Worm (Caenorhabditis elegans) whole organism, L2 larva: ENCODE data around the gene fbxa-66.

Experiments used
- Y55F3AM.14 ChIP-seq: fragments of 200-800 bp; sonication (Bioruptor generic); optimal IDR thresholded peaks from 2 replicates; lab custom pipeline; 2018; ENCODE audit warnings: mild to moderate bottlenecking, missing genetic modification characterization, missing compliant biosample characterization
- alr-1 ChIP-seq: fragments of 150-350 bp; optimal IDR thresholded peaks from 2 replicates; lab custom pipeline; 2014; ENCODE audit warnings: missing biosample characterization, missing genetic modification characterization
- ama-1 ChIP-seq: fragments of 150-350 bp; optimal IDR thresholded peaks from 2 replicates; lab custom pipeline; 2018; ENCODE audit warnings: inconsistent platforms
- ceh-82 ChIP-seq: fragments of 150-350 bp; optimal IDR thresholded peaks from 2 replicates; lab custom pipeline; 2014; ENCODE audit warnings: missing biosample characterization, missing genetic modification characterization
- crh-2 ChIP-seq: sonication (generic microtip); optimal IDR thresholded peaks from 2 replicates; lab custom pipeline; 2017; ENCODE audit warnings: missing biosample characterization, missing genetic modification characterization
- egl-27 ChIP-seq: sonication (generic microtip); optimal IDR thresholded peaks from 3 replicates; lab custom pipeline; 2017; ENCODE audit warnings: missing biosample characterization, missing genetic modification reagents, missing genetic modification characterization
- elt-1 ChIP-seq: fragments of 150-350 bp; optimal IDR thresholded peaks from 2 replicates; lab custom pipeline; 2014; ENCODE audit warnings: missing biosample characterization, missing genetic modification characterization
- elt-3 ChIP-seq: sonication (generic microtip); optimal IDR thresholded peaks from 2 replicates; lab custom pipeline; 2017; ENCODE audit warnings: missing biosample characterization, missing genetic modification characterization
- fos-1 ChIP-seq: fragments of 150-350 bp; optimal IDR thresholded peaks from 2 replicates; lab custom pipeline; 2014; ENCODE audit warnings: missing biosample characterization, missing genetic modification characterization
- gmeb-1 ChIP-seq: fragments of 150-350 bp; optimal IDR thresholded peaks from 2 replicates; lab custom pipeline; 2014; ENCODE audit warnings: missing biosample characterization, missing genetic modification characterization
- lin-11 ChIP-seq: fragments of 150-350 bp; sonication (generic microtip); optimal IDR thresholded peaks from 2 replicates; lab custom pipeline; 2014; ENCODE audit warnings: missing biosample characterization, missing genetic modification characterization, inconsistent platforms, mixed read lengths
- lin-13 ChIP-seq: fragments of 150-350 bp; optimal IDR thresholded peaks from 2 replicates; lab custom pipeline; 2014; ENCODE audit warnings: missing biosample characterization, missing genetic modification reagents, missing genetic modification characterization
- mab-5 ChIP-seq: fragments of 150-350 bp; optimal IDR thresholded peaks from 2 replicates; lab custom pipeline; 2014; ENCODE audit warnings: missing biosample characterization, missing genetic modification characterization
- mbf-1 ChIP-seq: sonication (generic microtip); optimal IDR thresholded peaks from 2 replicates; lab custom pipeline; 2017; ENCODE audit warnings: missing biosample characterization, missing genetic modification characterization
- mdl-1 ChIP-seq, 2 experiments: fragments of 150-350 bp in 1 of 2; sonication (generic microtip) in 1 of 2; optimal IDR thresholded peaks; 2 replicates each; lab custom pipeline; 2017; ENCODE audit warnings: missing biosample characterization in 2 of 2, missing genetic modification characterization in 2 of 2
- nhr-10 ChIP-seq: sonication (generic microtip); optimal IDR thresholded peaks from 2 replicates; lab custom pipeline; 2017; ENCODE audit warnings: missing biosample characterization, missing genetic modification characterization
- nhr-21 ChIP-seq: fragments of 150-350 bp; optimal IDR thresholded peaks from 2 replicates; lab custom pipeline; 2014; ENCODE audit warnings: missing biosample characterization, missing genetic modification characterization
- nhr-23 ChIP-seq: fragments of 150-350 bp; optimal IDR thresholded peaks from 2 replicates; lab custom pipeline; 2014; ENCODE audit warnings: missing biosample characterization, missing genetic modification reagents, missing genetic modification characterization
- nhr-237 ChIP-seq: fragments of 150-350 bp; optimal IDR thresholded peaks from 2 replicates; lab custom pipeline; 2014; ENCODE audit warnings: missing biosample characterization, missing genetic modification characterization
- nhr-6 ChIP-seq: fragments of 150-350 bp; optimal IDR thresholded peaks from 2 replicates; lab custom pipeline; 2014; ENCODE audit warnings: missing biosample characterization, missing genetic modification characterization
- peb-1 ChIP-seq: fragments of 150-350 bp; optimal IDR thresholded peaks from 2 replicates; lab custom pipeline; 2014; ENCODE audit warnings: missing biosample characterization, missing genetic modification characterization
- sem-4 ChIP-seq: fragments of 150-350 bp; optimal IDR thresholded peaks from 2 replicates; lab custom pipeline; 2014; ENCODE audit warnings: missing biosample characterization, missing genetic modification reagents, missing genetic modification characterization
- skn-1 ChIP-seq: sonication (generic microtip); optimal IDR thresholded peaks from 2 replicates; lab custom pipeline; 2017; ENCODE audit warnings: missing biosample characterization, missing genetic modification characterization
- sma-3 ChIP-seq: sonication (generic microtip); optimal IDR thresholded peaks from 2 replicates; lab custom pipeline; 2016; ENCODE audit warnings: missing genetic modification reagents, missing genetic modification characterization, missing compliant biosample characterization
- sma-9 ChIP-seq, 2 experiments: fragments of 150-350 bp in 1 of 2; sonication (generic microtip) in 1 of 2; optimal IDR thresholded peaks; 2 replicates each; lab custom pipeline; 2014 to 2016; ENCODE audit warnings: missing genetic modification characterization in 2 of 2, mild to moderate bottlenecking in 1 of 2, missing biosample characterization in 1 of 2, missing compliant biosample characterization in 1 of 2, missing genetic modification reagents in 1 of 2, moderate library complexity in 1 of 2
- unc-62 ChIP-seq: fragments of 150-350 bp; optimal IDR thresholded peaks from 2 replicates; lab custom pipeline; 2014; ENCODE audit warnings: missing biosample characterization, missing genetic modification reagents, missing genetic modification characterization
- ztf-1 ChIP-seq: fragments of 200-800 bp; sonication (Bioruptor generic); conservative IDR thresholded peaks from 2 replicates; pipeline ENCODE4 v1.3.6; 2022; ENCODE audit warnings: missing genetic modification characterization, missing compliant biosample characterization
- ztf-11 ChIP-seq: sonication (generic microtip); optimal IDR thresholded peaks from 2 replicates; lab custom pipeline; 2017; ENCODE audit warnings: missing biosample characterization, missing genetic modification characterization
- ztf-4 ChIP-seq: fragments of 150-350 bp; optimal IDR thresholded peaks from 2 replicates; lab custom pipeline; 2014; ENCODE audit warnings: missing biosample characterization, missing genetic modification characterization

fbxa-66 gene

ce11 chrIII:2304149-2304548 lies 9.7 kb downstream of the fbxa-66 start:
- TF ChIP-seq elt-1 (tag; lab: Kevin White, UChicago) (no peak), egl-27 (tag; lab: Kevin White, UChicago) (no peak), elt-3 (no peak), ceh-82 (tag; lab: Kevin White, UChicago) (no peak), lin-13 (GFP tag; lab: Kevin White, UChicago) (no peak), ama-1 (lab: Kevin White, UChicago) (no peak), mbf-1 (tag; lab: Kevin White, UChicago) (no peak), skn-1 (tag; lab: Kevin White, UChicago) (no peak), peb-1 (tag; lab: Kevin White, UChicago) (no peak)

DNA sequence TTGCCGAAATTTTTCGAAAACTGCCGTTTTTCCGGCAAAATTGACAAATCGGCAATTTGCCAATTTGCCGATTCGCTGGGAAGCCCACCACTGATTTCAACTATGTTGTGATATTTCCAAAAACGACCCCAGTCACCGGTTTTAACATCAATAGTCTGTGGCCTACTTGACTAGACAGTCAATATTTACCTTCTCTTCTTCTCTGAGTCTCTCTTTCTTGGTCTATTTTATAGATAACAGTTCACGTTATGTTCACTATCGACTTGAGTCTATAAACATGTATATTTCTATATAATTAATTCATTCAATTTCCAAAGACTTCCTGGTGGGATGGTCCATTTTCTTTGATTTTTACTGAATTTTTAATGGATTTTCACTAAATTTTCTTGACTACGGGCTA lies 19.1 kb downstream of the fbxa-66 start:
- TF ChIP-seq nhr-23 (tag; lab: Kevin White, UChicago) (no peak), sma-9 (GFP tag; optimal IDR thresholded peaks at IDR 0.05; lab: Kevin White, UChicago) (peak; percentile 12), sma-9 (tag; optimal IDR thresholded peaks at IDR 0.05; lab: Kevin White, UChicago) (no peak), fos-1 (peak; percentile 16)

DNA sequence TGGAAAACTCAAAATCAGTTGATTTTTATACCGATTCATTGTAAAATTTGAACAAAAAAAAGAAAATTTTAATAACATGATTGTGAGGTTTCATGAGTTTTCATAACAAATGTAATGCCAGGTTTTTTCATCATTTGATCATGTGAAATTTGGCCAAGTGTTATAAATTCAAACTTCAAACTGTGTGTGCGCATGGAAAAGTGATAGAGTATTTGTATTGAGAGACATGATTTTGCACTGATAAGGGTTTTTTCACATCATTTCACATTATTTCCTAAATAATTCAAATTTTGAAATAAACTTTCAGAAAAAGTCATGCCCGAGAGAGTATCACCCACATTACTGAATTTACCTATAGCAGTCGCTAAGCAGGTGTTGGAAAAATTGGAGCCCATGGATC lies 22.7 kb downstream of the fbxa-66 start, which contains the start of gene fbxa-219:
Gene fbxa-219 (plus strand): TSS at position 277 of the 400 bp plus-strand sequence.
- TF ChIP-seq egl-27 (tag; lab: Kevin White, UChicago) (no peak), fos-1 (peak; percentile 13), crh-2 (tag; lab: Kevin White, UChicago) (peak; percentile 7)

- TF ChIP-seq ama-1 (lab: Kevin White, UChicago) = no peak
- no peak for TF ChIP-seq ztf-1 (GFP tag; lab: Robert Waterston, UW)
- TF ChIP-seq mab-5 = no peak
Measured at ce11 chrIII:2288261-2288660, 25.6 kb downstream of the fbxa-66 start.

ce11 chrIII:2283341-2283847 lies 30.4 kb downstream of the fbxa-66 start:
- no peak for TF ChIP-seq lin-11
- no peak for TF ChIP-seq nhr-6
- no peak for TF ChIP-seq nhr-237 (tag; lab: Kevin White, UChicago)
- no peak for TF ChIP-seq mab-5
- TF ChIP-seq Y55F3AM.14 = no peak
- no peak for TF ChIP-seq mdl-1 (tag; optimal IDR thresholded peaks at IDR 0.05; lab: Kevin White, UChicago)
- TF ChIP-seq sma-3 (GFP tag; lab: Kevin White, UChicago) = no peak
- no peak for TF ChIP-seq nhr-23 (tag; lab: Kevin White, UChicago)
- no peak for TF ChIP-seq ztf-11 (tag; lab: Kevin White, UChicago)
- TF ChIP-seq elt-3 = no peak
- no peak for TF ChIP-seq mbf-1 (tag; lab: Kevin White, UChicago)
- no peak for TF ChIP-seq ztf-4 (tag; lab: Kevin White, UChicago)
- TF ChIP-seq sem-4 (tag; lab: Kevin White, UChicago) = no peak
- TF ChIP-seq unc-62 (GFP tag; lab: Kevin White, UChicago) = no peak
- no peak for TF ChIP-seq nhr-21 (tag; lab: Kevin White, UChicago)
- no peak for TF ChIP-seq gmeb-1
- no peak for TF ChIP-seq nhr-10 (tag; lab: Kevin White, UChicago)

- TF ChIP-seq Y55F3AM.14 = no peak
- no peak for TF ChIP-seq nhr-23 (tag; lab: Kevin White, UChicago)
- no peak for TF ChIP-seq sma-3 (GFP tag; lab: Kevin White, UChicago)
- TF ChIP-seq fos-1 = no peak
- no peak for TF ChIP-seq nhr-21 (tag; lab: Kevin White, UChicago)
- TF ChIP-seq alr-1 (tag; lab: Kevin White, UChicago) = no peak
- no peak for TF ChIP-seq elt-1 (tag; lab: Kevin White, UChicago)
Measured at ce11 chrIII:2281975-2282957, 31.6 kb downstream of the fbxa-66 start, which contains the start of gene Y54F10BM.3. TSS of gene Y54F10BM.3 (plus strand) at chrIII:2282025.
